Worm (Caenorhabditis elegans) whole organism, early embryonic: ENCODE data around the gene str-200.
"Not testable (repeated sequence)": the region's sequence is repeated elsewhere in the genome, so short reads cannot be mapped to it uniquely, and the experiment has no call there.

Experiments used
- B0310.2 ChIP-seq: sonication (generic microtip); optimal IDR thresholded peaks from 2 replicates; lab custom pipeline; 2016; ENCODE audit warnings: mild to moderate bottlenecking, missing genetic modification characterization, missing compliant biosample characterization
- F13C5.2 ChIP-seq: sonication (generic microtip); optimal IDR thresholded peaks from 2 replicates; lab custom pipeline; 2017; ENCODE audit warnings: mild to moderate bottlenecking, missing genetic modification characterization, inconsistent platforms, missing compliant biosample characterization
- aly-1 ChIP-seq: sonication (generic microtip); optimal IDR thresholded peaks from 2 replicates; lab custom pipeline; 2016; ENCODE audit warnings: missing genetic modification characterization, missing compliant biosample characterization
- ama-1 ChIP-seq: fragments of 150-350 bp; optimal IDR thresholded peaks from 2 replicates; lab custom pipeline; 2014
- ceh-13 ChIP-seq: fragments of 200-800 bp; sonication (Bioruptor generic); optimal IDR thresholded peaks from 2 replicates; lab custom pipeline; 2018; ENCODE audit warnings: mild to moderate bottlenecking, missing genetic modification characterization, missing compliant biosample characterization
- ceh-36 ChIP-seq: sonication (generic microtip); optimal IDR thresholded peaks from 2 replicates; lab custom pipeline; 2016; ENCODE audit warnings: missing genetic modification characterization, inconsistent platforms, missing compliant biosample characterization
- ets-7 ChIP-seq: sonication (generic microtip); optimal IDR thresholded peaks from 2 replicates; lab custom pipeline; 2016; ENCODE audit warnings: missing genotype, missing genetic modification characterization, missing compliant biosample characterization
- flt-1 ChIP-seq: fragments of 200-800 bp; sonication (Bioruptor generic); IDR thresholded peaks from 2 replicates; pipeline ENCODE4 v1.3.6; 2022; ENCODE audit warnings: missing genetic modification characterization, missing compliant biosample characterization
- hmbx-1 ChIP-seq: sonication (generic microtip); optimal IDR thresholded peaks from 2 replicates; lab custom pipeline; 2016; ENCODE audit warnings: mild to moderate bottlenecking, missing genetic modification characterization, missing compliant biosample characterization
- hmg-4 ChIP-seq: fragments of 200-800 bp; sonication (Bioruptor generic); optimal IDR thresholded peaks from 2 replicates; lab custom pipeline; 2018; ENCODE audit warnings: mild to moderate bottlenecking, missing genetic modification characterization, missing compliant biosample characterization
- pes-1 ChIP-seq: fragments of 200-800 bp; sonication (Bioruptor generic); IDR thresholded peaks from 2 replicates; pipeline ENCODE4 v1.3.6; 2022; ENCODE audit warnings: missing genetic modification reagents, missing genetic modification characterization, missing compliant biosample characterization
- scrt-1 ChIP-seq: fragments of 200-800 bp; sonication (Bioruptor generic); IDR thresholded peaks from 2 replicates; pipeline ENCODE4 v1.3.6; 2022; ENCODE audit warnings: missing genetic modification characterization, missing compliant biosample characterization
- tbx-11 ChIP-seq: fragments of 200-800 bp; sonication (Bioruptor generic); IDR thresholded peaks from 2 replicates; pipeline ENCODE4 v1.3.6; 2022; ENCODE audit warnings: missing genetic modification characterization, missing compliant biosample characterization
- tbx-37 ChIP-seq: fragments of 200-800 bp; sonication (Bioruptor generic); conservative IDR thresholded peaks from 2 replicates; pipeline ENCODE4 v1.3.6; 2022; ENCODE audit warnings: missing genetic modification reagents, missing genetic modification characterization, missing compliant biosample characterization
- tra-4 ChIP-seq: sonication (generic microtip); optimal IDR thresholded peaks from 2 replicates; lab custom pipeline; 2017; ENCODE audit warnings: missing genetic modification characterization, missing compliant biosample characterization

Gene str-200

DNA sequence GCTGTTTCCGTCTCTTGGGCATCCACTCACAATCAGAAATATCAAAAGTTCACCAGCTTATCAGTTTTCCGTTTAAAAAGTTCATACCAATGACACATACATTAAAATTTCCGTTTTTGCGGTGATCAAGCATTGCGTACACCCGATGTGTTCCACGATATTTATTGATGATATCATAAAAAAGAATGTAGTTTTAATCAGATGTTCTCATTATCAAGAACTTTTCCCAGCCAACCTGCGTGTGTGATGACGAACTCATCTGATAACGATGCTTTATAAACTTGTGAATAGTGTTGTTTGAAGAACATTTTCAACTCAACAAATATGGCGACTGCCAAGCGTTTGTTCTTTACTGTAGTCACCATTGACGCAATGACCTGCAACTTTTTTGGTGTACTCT lies 41.1 kb downstream of the str-200 start, which contains the start of gene clc-21:
Gene clc-21 (plus strand): TSS at position 301 of the 400 bp plus-strand sequence.
- TF ChIP-seq aly-1 (tag; lab: Kevin White, UChicago), result no peak
- no peak for TF ChIP-seq ceh-36 (tag; lab: Kevin White, UChicago)
- no peak for TF ChIP-seq hmg-4 (GFP tag; lab: Kevin White, UChicago)
- TF ChIP-seq B0310.2 (tag; lab: Kevin White, UChicago), result no peak
- no peak for TF ChIP-seq tbx-11 (GFP tag; lab: Robert Waterston, UW)
- no peak for TF ChIP-seq hmbx-1 (tag; lab: Kevin White, UChicago)
- no peak for TF ChIP-seq F13C5.2 (tag; lab: Kevin White, UChicago)
- no peak for TF ChIP-seq tbx-37
- no peak for TF ChIP-seq ceh-13 (GFP tag; lab: Kevin White, UChicago)
- no peak for TF ChIP-seq flt-1 (GFP tag; lab: Robert Waterston, UW)

ce11 chrV:17414951-17415350 lies 43.0 kb downstream of the str-200 start, which contains the start of gene T27C5.12:
T27C5.12 (plus strand) TSS chrV:17415251.
- no peak for TF ChIP-seq tbx-11 (GFP tag; lab: Robert Waterston, UW)
- no peak for TF ChIP-seq tra-4 (tag; lab: Kevin White, UChicago)
- TF ChIP-seq pes-1 (GFP tag; lab: Robert Waterston, UW), result no peak
- TF ChIP-seq ets-7 (tag; lab: Kevin White, UChicago), result no peak
- TF ChIP-seq ceh-36 (tag; lab: Kevin White, UChicago), result no peak
- TF ChIP-seq ceh-13 (GFP tag; lab: Kevin White, UChicago), result no peak
- no peak for TF ChIP-seq F13C5.2 (tag; lab: Kevin White, UChicago)
- no peak for TF ChIP-seq aly-1 (tag; lab: Kevin White, UChicago)
- TF ChIP-seq hmg-4 (GFP tag; lab: Kevin White, UChicago), result no peak
- TF ChIP-seq scrt-1, result no peak
- TF ChIP-seq ama-1 (lab: Kevin White, UChicago), result no peak
- TF ChIP-seq B0310.2 (tag; lab: Kevin White, UChicago), result no peak

DNA sequence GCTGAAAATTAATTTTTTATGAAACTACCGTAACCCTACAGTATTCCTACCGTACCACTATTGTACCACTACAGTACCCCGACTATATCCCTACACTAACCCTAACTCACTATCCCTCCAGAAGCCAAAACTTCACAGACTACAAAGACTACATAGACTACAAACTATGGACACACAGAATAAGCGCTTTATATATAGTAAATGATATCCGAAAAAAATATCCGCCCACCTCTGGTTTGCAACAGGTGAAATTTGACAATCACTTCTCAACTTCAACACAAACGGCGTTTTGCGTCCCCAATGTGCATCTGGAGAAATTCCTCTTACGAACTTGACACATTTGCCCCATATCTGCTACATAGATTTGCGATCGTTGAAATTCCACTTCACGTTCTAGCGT lies 48.0 kb downstream of the str-200 start, which contains the start of gene srh-132:
Gene srh-132 (plus strand): TSS at position 301 of the 400 bp plus-strand sequence.
- TF ChIP-seq pes-1 (GFP tag; lab: Robert Waterston, UW); scrt-1; F13C5.2 (tag; lab: Kevin White, UChicago): not testable (repeated sequence)
